Worm (Caenorhabditis elegans): ENCODE data around the gene Y51H7C.8.
"Not testable (repeated sequence)": the region's sequence is repeated elsewhere in the genome, so short reads cannot be mapped to it uniquely, and the experiment has no call there.

Y51H7C.8 gene

ce11 chrII:1446696-1447293, 45.2 kb downstream of the Y51H7C.8 start, which contains the start of gene Y51H7C.12:
Gene Y51H7C.12, minus strand, starts transcription at chrII:1446746.
- TF ChIP-seq nhr-237, skn-1, aly-2 (tag; optimal IDR thresholded peaks at IDR 0.05): not testable (repeated sequence)
